Worm (Caenorhabditis elegans) whole organism, midembryonic: ENCODE results near the gene dlc-2.
A peak's percentile ranks its signal among the peaks of the same experiment; 100 is the strongest.

ENCODE experiments used
- T22C8.4 ChIP-seq: fragments of 200-800 bp; sonication (Bioruptor generic); IDR thresholded peaks from 2 replicates; pipeline ENCODE4 v1.3.6; 2022; ENCODE audit warnings: missing genetic modification characterization, missing compliant biosample characterization
- cog-1 ChIP-seq: sonication (generic microtip); optimal IDR thresholded peaks from 2 replicates; lab custom pipeline; 2016; ENCODE audit warnings: missing genetic modification characterization, missing compliant biosample characterization
- flt-1 ChIP-seq: fragments of 200-800 bp; sonication (Bioruptor generic); IDR thresholded peaks from 2 replicates; pipeline ENCODE4 v1.3.6; 2022; ENCODE audit warnings: missing genetic modification characterization, missing compliant biosample characterization
- klf-2 ChIP-seq: fragments of 200-800 bp; sonication (Bioruptor generic); conservative IDR thresholded peaks from 2 replicates; pipeline ENCODE4 v1.3.6; 2022; ENCODE audit warnings: missing genetic modification reagents, missing genetic modification characterization, missing compliant biosample characterization
- med-1 ChIP-seq: sonication (generic microtip); optimal IDR thresholded peaks from 2 replicates; lab custom pipeline; 2017; ENCODE audit warnings: missing genetic modification characterization, mild to moderate bottlenecking, missing compliant biosample characterization, antibody characterized with exemption, missing genetic modification reagents; ENCODE audit not compliant: insufficient read depth
- ref-1 ChIP-seq: fragments of 200-800 bp; sonication (Bioruptor generic); conservative IDR thresholded peaks from 2 replicates; pipeline ENCODE4 v1.3.6; 2022; ENCODE audit warnings: missing genetic modification reagents, missing genetic modification characterization, missing compliant biosample characterization
- tab-1 ChIP-seq: fragments of 200-800 bp; sonication (Bioruptor generic); IDR thresholded peaks from 2 replicates; pipeline ENCODE4 v1.3.6; 2022; ENCODE audit warnings: missing genetic modification characterization, missing compliant biosample characterization
- ztf-23 ChIP-seq: fragments of 200-800 bp; sonication (Bioruptor generic); IDR thresholded peaks from 2 replicates; pipeline ENCODE4 v1.3.6; 2022; ENCODE audit warnings: missing genetic modification reagents, missing genetic modification characterization, missing compliant biosample characterization
- ztf-29 ChIP-seq: fragments of 200-800 bp; sonication (Bioruptor generic); IDR thresholded peaks from 2 replicates; pipeline ENCODE4 v1.3.6; 2022; ENCODE audit warnings: missing genetic modification reagents, missing genetic modification characterization, missing compliant biosample characterization

The dlc-2 gene

DNA sequence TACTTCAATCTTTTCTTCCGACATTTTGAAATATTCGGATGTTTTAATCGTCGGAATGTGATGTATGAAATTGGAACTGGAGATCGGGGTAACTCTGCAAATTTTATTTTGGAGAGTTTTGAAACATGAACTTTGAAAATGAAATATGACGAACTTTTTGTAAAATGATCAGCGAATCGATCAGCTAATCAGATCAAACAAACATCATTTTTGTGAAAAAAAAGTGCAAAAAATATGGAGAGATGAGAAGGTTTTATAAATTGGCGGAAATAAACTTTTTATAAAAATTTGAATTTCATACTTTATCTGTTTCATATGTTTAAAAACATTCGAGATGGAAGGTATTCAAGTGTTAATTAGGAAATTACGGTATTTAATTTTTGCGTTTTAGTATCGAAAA, at the start of gene dlc-2:
Gene dlc-2, minus strand, starts transcription at position 101 of the 400 bp plus-strand sequence.
- TF ChIP-seq ztf-29 (GFP tag; lab: Robert Waterston, UW) (no peak), ref-1 (GFP tag; lab: Robert Waterston, UW) (no peak), ztf-23 (GFP tag; lab: Robert Waterston, UW) (no peak), med-1 (GFP tag; lab: Kevin White, UChicago) (no peak), klf-2 (GFP tag; lab: Robert Waterston, UW) (no peak), tab-1 (GFP tag; lab: Robert Waterston, UW) (no peak), flt-1 (GFP tag; lab: Robert Waterston, UW) (no peak), T22C8.4 (GFP tag; lab: Robert Waterston, UW) (no peak), cog-1 (tag; lab: Kevin White, UChicago) (no peak)

DNA sequence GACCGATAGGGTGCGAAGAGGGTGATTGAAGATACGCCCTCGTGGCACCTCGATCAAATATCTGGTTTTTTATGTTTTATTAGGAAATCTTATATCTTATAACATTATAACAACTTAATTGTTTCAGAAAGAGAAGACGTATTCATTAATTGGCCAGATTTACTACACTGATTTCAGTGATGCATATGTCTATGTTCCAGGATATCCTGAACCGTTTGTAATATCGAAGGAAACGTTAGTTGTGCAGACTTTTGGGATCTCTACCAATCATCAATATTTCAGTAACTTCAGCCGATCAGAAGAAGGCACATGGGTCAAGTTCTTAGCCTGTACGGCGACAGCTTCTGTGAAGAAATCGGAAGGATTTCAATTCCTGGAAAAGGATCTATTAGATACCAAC, 49.0 kb upstream of the dlc-2 start:
- TF ChIP-seq cog-1 (tag; lab: Kevin White, UChicago), result no peak
- TF ChIP-seq ref-1 (GFP tag; lab: Robert Waterston, UW), result no peak

DNA sequence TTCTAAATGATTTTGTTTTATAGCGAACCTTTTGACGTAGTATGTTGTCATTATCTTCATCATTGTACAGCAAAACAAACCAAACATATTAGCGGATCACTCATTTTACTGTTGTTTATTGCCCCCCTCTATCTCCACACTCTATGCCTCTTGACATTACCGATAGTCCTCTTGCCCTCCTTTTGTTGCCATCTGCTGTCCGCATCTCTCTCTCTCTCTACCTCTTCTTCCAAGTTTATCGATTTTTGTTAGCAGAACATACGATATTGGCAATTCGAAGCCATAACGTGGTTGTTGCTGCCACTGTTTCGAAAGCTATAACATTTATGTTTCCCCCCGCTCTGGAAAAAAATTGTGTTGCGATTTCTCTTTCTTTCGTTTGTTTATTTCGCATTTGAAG, 46.5 kb upstream of the dlc-2 start:
- peak; percentile 66 for TF ChIP-seq T22C8.4 (GFP tag; lab: Robert Waterston, UW)
- no peak for TF ChIP-seq ztf-29 (GFP tag; lab: Robert Waterston, UW)
- no peak for TF ChIP-seq ztf-23 (GFP tag; lab: Robert Waterston, UW)
- 0 out of 2 replicates have a peak, but pooled peaks have one; percentile 23 for TF ChIP-seq flt-1 (GFP tag; lab: Robert Waterston, UW)
- 0 out of 2 replicates have a peak, but pooled peaks have one; percentile 7 for TF ChIP-seq tab-1 (GFP tag; lab: Robert Waterston, UW)
- TF ChIP-seq cog-1 (tag; lab: Kevin White, UChicago), result peak; percentile 41

DNA sequence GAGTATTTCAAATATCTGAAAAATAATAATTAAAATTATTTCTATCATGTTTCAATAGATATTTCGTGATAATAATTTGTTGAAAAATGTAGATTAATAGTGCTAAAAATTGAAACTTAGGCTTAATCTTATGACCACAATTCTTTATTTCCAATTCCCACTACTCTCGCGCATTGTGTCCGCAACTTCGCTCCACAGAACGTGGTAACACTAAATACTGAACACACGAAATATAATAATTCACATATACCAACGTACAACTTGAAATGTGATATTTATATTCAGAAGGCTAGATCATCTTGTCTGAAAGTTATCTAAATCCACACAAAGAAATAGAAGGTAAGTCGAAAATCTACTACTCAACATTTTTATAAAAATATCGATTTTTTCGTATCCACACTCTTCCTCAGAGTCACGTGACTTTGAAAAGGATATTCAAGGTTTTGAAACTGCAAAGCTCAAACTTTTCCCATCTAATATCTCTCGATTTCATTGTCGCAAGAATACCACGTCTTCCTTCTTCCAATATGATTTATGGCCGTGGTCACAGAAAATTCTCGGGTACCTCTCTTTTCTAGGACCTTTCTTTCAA, 45.4 kb upstream of the dlc-2 start, which contains the start of gene eri-12:
Gene eri-12, plus strand, starts transcription at position 197 of the 592 bp plus-strand sequence.
- TF ChIP-seq klf-2 (GFP tag; lab: Robert Waterston, UW), result no peak
- 0 out of 2 replicates have a peak, but pooled peaks have one; percentile 18 for TF ChIP-seq T22C8.4 (GFP tag; lab: Robert Waterston, UW)
- TF ChIP-seq tab-1 (GFP tag; lab: Robert Waterston, UW), result no peak
- TF ChIP-seq ztf-23 (GFP tag; lab: Robert Waterston, UW), result no peak
- TF ChIP-seq cog-1 (tag; lab: Kevin White, UChicago), result no peak
- TF ChIP-seq ref-1 (GFP tag; lab: Robert Waterston, UW), result no peak
- no peak for TF ChIP-seq flt-1 (GFP tag; lab: Robert Waterston, UW)

DNA sequence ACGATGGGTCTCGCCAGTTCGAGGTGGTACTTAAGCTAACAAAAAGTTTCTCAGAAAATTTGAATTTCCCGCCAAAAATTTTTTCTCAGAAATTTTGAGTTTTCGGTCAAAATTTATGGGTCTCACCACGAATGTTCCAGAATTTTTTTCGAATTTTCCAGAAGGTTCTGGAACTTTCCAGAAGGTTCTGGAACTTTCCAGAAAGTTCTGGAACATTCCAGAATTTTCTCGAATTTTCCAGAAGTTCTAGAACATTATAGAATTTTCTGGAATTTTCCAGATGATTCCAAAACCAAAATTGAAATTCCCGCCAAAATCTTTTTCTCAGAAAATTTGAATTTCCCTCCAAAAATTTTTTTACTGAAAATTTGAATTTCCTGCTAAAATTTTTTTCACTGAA, 44.4 kb upstream of the dlc-2 start:
- peak; percentile 89 for TF ChIP-seq flt-1 (GFP tag; lab: Robert Waterston, UW)

DNA sequence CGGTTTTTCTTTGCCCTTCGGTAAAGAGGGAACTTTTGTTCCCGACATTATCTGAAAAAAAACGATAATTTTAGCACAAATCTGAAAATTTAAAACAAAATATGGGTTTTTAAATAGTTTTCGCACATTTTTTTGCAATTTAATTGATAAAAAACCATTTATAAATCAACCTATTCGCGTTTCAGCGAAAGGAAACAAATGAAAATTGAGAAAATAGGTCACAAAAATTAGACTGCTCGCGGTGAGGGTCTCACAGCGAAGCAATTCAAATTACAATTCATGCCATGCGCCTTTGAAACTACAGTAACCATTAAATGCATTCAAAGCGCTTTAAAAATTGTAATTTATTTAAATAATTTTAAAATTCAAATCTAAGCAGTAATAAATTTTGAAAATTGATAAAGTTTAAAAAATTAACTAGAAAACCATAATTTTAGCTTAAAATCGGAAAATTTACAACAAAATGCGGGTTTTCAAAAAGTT, 42.9 kb upstream of the dlc-2 start, which contains the start of gene B0001.7:
Gene B0001.7, minus strand, starts transcription at position 51 of the 483 bp plus-strand sequence.
- no peak for TF ChIP-seq klf-2 (GFP tag; lab: Robert Waterston, UW)
- TF ChIP-seq ztf-29 (GFP tag; lab: Robert Waterston, UW), result no peak
- TF ChIP-seq tab-1 (GFP tag; lab: Robert Waterston, UW), result no peak
- TF ChIP-seq T22C8.4 (GFP tag; lab: Robert Waterston, UW), result no peak
- TF ChIP-seq flt-1 (GFP tag; lab: Robert Waterston, UW), result no peak
- no peak for TF ChIP-seq ref-1 (GFP tag; lab: Robert Waterston, UW)
- TF ChIP-seq med-1 (GFP tag; lab: Kevin White, UChicago), result no peak
- no peak for TF ChIP-seq ztf-23 (GFP tag; lab: Robert Waterston, UW)
- no peak for TF ChIP-seq cog-1 (tag; lab: Kevin White, UChicago)

DNA sequence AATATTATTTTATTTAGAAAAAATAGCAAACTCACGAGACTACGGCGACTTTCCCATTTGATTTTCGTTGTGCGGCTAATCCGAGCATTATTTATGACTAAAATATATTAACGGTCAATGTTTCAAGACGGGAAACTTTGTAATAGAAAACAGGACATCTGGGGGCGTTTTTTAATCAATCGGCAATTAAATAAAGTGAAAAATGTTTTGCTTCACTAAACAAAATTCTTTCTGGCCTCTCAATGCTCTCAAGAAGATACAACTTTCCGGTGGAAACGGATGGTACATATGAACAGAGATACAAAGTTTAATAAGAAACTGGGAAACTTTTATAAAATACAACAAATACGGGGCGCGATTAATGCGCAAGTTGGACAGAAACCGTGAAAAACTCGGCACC, 39.5 kb upstream of the dlc-2 start, which contains the start of gene B0001.2:
Gene B0001.2, minus strand, starts transcription at position 101 of the 400 bp plus-strand sequence.
- TF ChIP-seq T22C8.4 (GFP tag; lab: Robert Waterston, UW), result no peak
- no peak for TF ChIP-seq ztf-29 (GFP tag; lab: Robert Waterston, UW)
- TF ChIP-seq med-1 (GFP tag; lab: Kevin White, UChicago), result no peak
- TF ChIP-seq flt-1 (GFP tag; lab: Robert Waterston, UW), result no peak
- TF ChIP-seq tab-1 (GFP tag; lab: Robert Waterston, UW), result no peak
- TF ChIP-seq cog-1 (tag; lab: Kevin White, UChicago), result no peak
- TF ChIP-seq klf-2 (GFP tag; lab: Robert Waterston, UW), result no peak
- no peak for TF ChIP-seq ref-1 (GFP tag; lab: Robert Waterston, UW)
- TF ChIP-seq ztf-23 (GFP tag; lab: Robert Waterston, UW), result no peak

DNA sequence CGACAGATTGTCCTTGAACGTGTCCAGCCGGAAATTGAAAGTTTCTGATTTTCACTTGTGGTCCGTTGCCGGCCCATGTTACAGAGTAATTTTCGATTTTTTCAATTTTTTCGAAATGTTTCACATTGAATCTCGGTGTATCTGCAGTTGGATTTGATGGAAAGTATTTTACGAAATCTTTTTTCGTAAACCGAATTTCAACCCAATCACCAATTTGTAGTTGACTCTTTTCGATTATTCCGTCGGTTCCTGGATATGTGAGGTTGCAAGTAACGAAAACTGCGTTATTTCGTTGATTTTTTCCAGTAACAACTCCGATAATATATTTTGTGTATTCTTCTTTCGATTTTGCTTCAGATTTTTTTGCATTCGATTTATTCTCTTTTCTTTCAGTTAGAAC, 38.2 kb upstream of the dlc-2 start:
- TF ChIP-seq tab-1 (GFP tag; lab: Robert Waterston, UW), result no peak
- TF ChIP-seq klf-2 (GFP tag; lab: Robert Waterston, UW), result no peak
- no peak for TF ChIP-seq cog-1 (tag; lab: Kevin White, UChicago)
- no peak for TF ChIP-seq ref-1 (GFP tag; lab: Robert Waterston, UW)
- TF ChIP-seq ztf-29 (GFP tag; lab: Robert Waterston, UW), result no peak
- no peak for TF ChIP-seq T22C8.4 (GFP tag; lab: Robert Waterston, UW)
- no peak for TF ChIP-seq flt-1 (GFP tag; lab: Robert Waterston, UW)

DNA sequence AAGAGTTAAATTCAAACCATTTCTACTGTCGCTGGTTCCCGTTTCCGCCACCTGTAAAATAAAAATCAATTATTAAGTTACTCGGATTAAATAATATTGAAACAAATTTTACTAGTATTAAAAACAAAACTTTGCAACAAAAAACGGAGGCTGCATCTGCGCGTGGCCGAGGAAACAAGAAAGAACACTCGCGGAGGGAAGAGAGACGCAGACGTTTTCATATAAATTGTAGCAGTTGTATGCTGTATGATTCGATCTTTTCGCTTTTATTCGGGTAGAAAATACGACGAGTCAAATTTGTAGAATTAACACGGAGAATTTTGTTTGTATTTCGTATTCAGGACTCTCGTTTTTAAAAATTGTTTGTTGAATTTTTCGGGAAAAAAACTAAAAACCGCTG, 34.3 kb upstream of the dlc-2 start, which contains the start of gene B0001.3:
Gene B0001.3, minus strand, starts transcription at position 55 of the 400 bp plus-strand sequence.
- no peak for TF ChIP-seq ztf-29 (GFP tag; lab: Robert Waterston, UW)
- TF ChIP-seq med-1 (GFP tag; lab: Kevin White, UChicago), result no peak
- TF ChIP-seq T22C8.4 (GFP tag; lab: Robert Waterston, UW), result no peak
- no peak for TF ChIP-seq flt-1 (GFP tag; lab: Robert Waterston, UW)
- TF ChIP-seq ref-1 (GFP tag; lab: Robert Waterston, UW), result no peak
- TF ChIP-seq ztf-23 (GFP tag; lab: Robert Waterston, UW), result no peak
- no peak for TF ChIP-seq cog-1 (tag; lab: Kevin White, UChicago)
- no peak for TF ChIP-seq klf-2 (GFP tag; lab: Robert Waterston, UW)
- no peak for TF ChIP-seq tab-1 (GFP tag; lab: Robert Waterston, UW)
